Worm (Caenorhabditis elegans) whole organism, early embryonic: ENCODE results near the gene srbc-6.

Experiments
- B0310.2 ChIP-seq: sonication (generic microtip); optimal IDR thresholded peaks from 2 replicates; lab custom pipeline; 2016; ENCODE audit warnings: mild to moderate bottlenecking, missing genetic modification characterization, missing compliant biosample characterization
- F13C5.2 ChIP-seq: sonication (generic microtip); optimal IDR thresholded peaks from 2 replicates; lab custom pipeline; 2017; ENCODE audit warnings: mild to moderate bottlenecking, missing genetic modification characterization, inconsistent platforms, missing compliant biosample characterization
- aly-1 ChIP-seq: sonication (generic microtip); optimal IDR thresholded peaks from 2 replicates; lab custom pipeline; 2016; ENCODE audit warnings: missing genetic modification characterization, missing compliant biosample characterization
- ama-1 ChIP-seq: fragments of 150-350 bp; optimal IDR thresholded peaks from 2 replicates; lab custom pipeline; 2014
- ceh-13 ChIP-seq: fragments of 200-800 bp; sonication (Bioruptor generic); optimal IDR thresholded peaks from 2 replicates; lab custom pipeline; 2018; ENCODE audit warnings: mild to moderate bottlenecking, missing genetic modification characterization, missing compliant biosample characterization
- ceh-36 ChIP-seq: sonication (generic microtip); optimal IDR thresholded peaks from 2 replicates; lab custom pipeline; 2016; ENCODE audit warnings: missing genetic modification characterization, inconsistent platforms, missing compliant biosample characterization
- ets-7 ChIP-seq: sonication (generic microtip); optimal IDR thresholded peaks from 2 replicates; lab custom pipeline; 2016; ENCODE audit warnings: missing genotype, missing genetic modification characterization, missing compliant biosample characterization
- flt-1 ChIP-seq: fragments of 200-800 bp; sonication (Bioruptor generic); IDR thresholded peaks from 2 replicates; pipeline ENCODE4 v1.3.6; 2022; ENCODE audit warnings: missing genetic modification characterization, missing compliant biosample characterization
- hmbx-1 ChIP-seq: sonication (generic microtip); optimal IDR thresholded peaks from 2 replicates; lab custom pipeline; 2016; ENCODE audit warnings: mild to moderate bottlenecking, missing genetic modification characterization, missing compliant biosample characterization
- hmg-4 ChIP-seq: fragments of 200-800 bp; sonication (Bioruptor generic); optimal IDR thresholded peaks from 2 replicates; lab custom pipeline; 2018; ENCODE audit warnings: mild to moderate bottlenecking, missing genetic modification characterization, missing compliant biosample characterization
- hnd-1 ChIP-seq: sonication (generic microtip); optimal IDR thresholded peaks from 2 replicates; lab custom pipeline; 2016; ENCODE audit warnings: missing genetic modification characterization, missing compliant biosample characterization
- pes-1 ChIP-seq: fragments of 200-800 bp; sonication (Bioruptor generic); IDR thresholded peaks from 2 replicates; pipeline ENCODE4 v1.3.6; 2022; ENCODE audit warnings: missing genetic modification reagents, missing genetic modification characterization, missing compliant biosample characterization
- scrt-1 ChIP-seq: fragments of 200-800 bp; sonication (Bioruptor generic); IDR thresholded peaks from 2 replicates; pipeline ENCODE4 v1.3.6; 2022; ENCODE audit warnings: missing genetic modification characterization, missing compliant biosample characterization
- sea-1 ChIP-seq: fragments of 200-800 bp; sonication (Bioruptor generic); conservative IDR thresholded peaks from 2 replicates; pipeline ENCODE4 v1.3.6; 2022; ENCODE audit warnings: missing genetic modification characterization, missing compliant biosample characterization
- tbx-11 ChIP-seq: fragments of 200-800 bp; sonication (Bioruptor generic); IDR thresholded peaks from 2 replicates; pipeline ENCODE4 v1.3.6; 2022; ENCODE audit warnings: missing genetic modification characterization, missing compliant biosample characterization
- tbx-37 ChIP-seq: fragments of 200-800 bp; sonication (Bioruptor generic); conservative IDR thresholded peaks from 2 replicates; pipeline ENCODE4 v1.3.6; 2022; ENCODE audit warnings: missing genetic modification reagents, missing genetic modification characterization, missing compliant biosample characterization
- tra-4 ChIP-seq: sonication (generic microtip); optimal IDR thresholded peaks from 2 replicates; lab custom pipeline; 2017; ENCODE audit warnings: missing genetic modification characterization, missing compliant biosample characterization

srbc-6 gene

DNA sequence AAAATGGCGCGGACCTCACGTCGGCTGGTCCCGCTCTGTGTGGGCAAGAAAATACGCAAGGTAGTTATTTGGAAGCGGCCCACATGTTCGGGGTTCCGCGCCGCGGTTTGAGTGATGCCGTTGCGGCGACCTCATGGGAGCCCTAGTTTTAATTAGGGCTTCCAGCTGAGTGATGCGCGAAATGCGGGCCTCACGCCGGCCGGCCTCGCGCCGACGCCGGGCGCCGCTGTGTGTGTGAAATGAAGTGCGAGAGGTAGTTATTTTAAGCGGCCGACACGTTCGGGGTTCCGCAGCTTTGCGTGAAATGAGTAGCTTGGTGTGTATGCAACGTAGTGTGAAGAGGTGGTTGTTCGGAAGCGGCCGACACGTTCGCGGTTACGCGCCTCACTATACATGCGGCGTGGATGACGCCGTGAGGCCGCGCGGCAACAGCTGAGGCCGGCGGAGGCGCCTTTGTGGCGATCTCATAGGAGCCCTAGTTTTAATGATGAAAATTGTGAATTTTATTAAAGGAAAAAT, 20.0 kb upstream of the srbc-6 start:
- TF ChIP-seq sea-1 (GFP tag; lab: Robert Waterston, UW) (no peak), aly-1 (no peak), ets-7 (tag; lab: Kevin White, UChicago) (no peak), hmg-4 (GFP tag; lab: Kevin White, UChicago) (no peak), tra-4 (no peak), ceh-13 (GFP tag; lab: Kevin White, UChicago) (no peak), B0310.2 (tag; lab: Kevin White, UChicago) (no peak), flt-1 (GFP tag; lab: Robert Waterston, UW) (no peak), tbx-11 (GFP tag; lab: Robert Waterston, UW) (no peak), tbx-37 (GFP tag; lab: Robert Waterston, UW) (no peak), ceh-36 (no peak), F13C5.2 (no peak)

DNA sequence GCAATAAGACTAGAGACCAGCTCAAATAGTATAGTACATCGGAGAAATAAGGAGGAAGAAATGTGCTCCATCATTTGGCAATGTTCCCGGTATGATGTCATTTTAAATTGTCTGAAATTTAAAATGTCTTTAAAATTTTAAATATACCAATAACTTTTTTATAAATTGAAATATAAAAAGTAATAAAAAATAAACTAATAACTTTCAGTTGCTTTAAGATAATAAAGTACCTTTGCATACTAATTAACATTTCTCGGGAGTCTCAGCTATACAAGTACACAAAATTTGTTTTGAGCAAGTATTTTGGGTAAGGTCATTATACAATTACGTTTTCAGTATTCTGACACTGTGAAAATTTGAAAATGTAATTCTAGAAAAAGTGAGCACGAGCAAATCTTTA, 18.1 kb upstream of the srbc-6 start, which contains the start of gene srab-6:
Gene srab-6 (minus strand): TSS at position 101 of the 400 bp plus-strand sequence.
- TF ChIP-seq hnd-1 (tag; lab: Kevin White, UChicago): no peak
- no peak for TF ChIP-seq tbx-11 (GFP tag; lab: Robert Waterston, UW)
- TF ChIP-seq ets-7 (tag; lab: Kevin White, UChicago): no peak
- no peak for TF ChIP-seq scrt-1
- no peak for TF ChIP-seq tra-4
- TF ChIP-seq flt-1 (GFP tag; lab: Robert Waterston, UW): no peak
- TF ChIP-seq F13C5.2: no peak
- TF ChIP-seq tbx-37 (GFP tag; lab: Robert Waterston, UW): no peak
- no peak for TF ChIP-seq ama-1
- TF ChIP-seq aly-1: no peak

DNA sequence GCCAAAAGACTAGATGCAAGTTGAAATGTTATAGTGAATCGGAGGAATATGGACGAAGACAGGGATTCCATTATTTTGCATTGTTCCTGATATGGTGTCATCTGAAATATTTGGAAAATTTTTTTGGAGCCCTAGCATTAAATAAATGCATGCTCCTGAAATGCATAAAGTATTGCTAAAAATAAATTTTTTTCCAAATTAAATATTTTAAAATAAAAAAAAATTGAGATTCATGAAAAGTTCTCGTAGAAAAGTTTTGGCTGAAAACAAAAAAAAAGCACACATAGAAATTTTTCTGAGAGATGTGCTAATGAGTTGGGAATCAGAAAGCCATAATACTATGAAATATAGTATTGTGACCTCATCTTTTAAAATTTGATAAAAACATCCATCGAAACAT, 14.9 kb upstream of the srbc-6 start, which contains the start of gene srab-7:
Gene srab-7 (minus strand): TSS at position 101 of the 400 bp plus-strand sequence.
- no peak for TF ChIP-seq ets-7 (tag; lab: Kevin White, UChicago)
- no peak for TF ChIP-seq ama-1
- TF ChIP-seq flt-1 (GFP tag; lab: Robert Waterston, UW): no peak
- no peak for TF ChIP-seq B0310.2 (tag; lab: Kevin White, UChicago)
- TF ChIP-seq hnd-1 (tag; lab: Kevin White, UChicago): no peak
- no peak for TF ChIP-seq tbx-11 (GFP tag; lab: Robert Waterston, UW)
- no peak for TF ChIP-seq tra-4
- TF ChIP-seq hmbx-1 (tag; lab: Kevin White, UChicago): no peak
- no peak for TF ChIP-seq hmg-4 (GFP tag; lab: Kevin White, UChicago)
- no peak for TF ChIP-seq ceh-13 (GFP tag; lab: Kevin White, UChicago)
- no peak for TF ChIP-seq sea-1 (GFP tag; lab: Robert Waterston, UW)
- TF ChIP-seq aly-1: no peak

DNA sequence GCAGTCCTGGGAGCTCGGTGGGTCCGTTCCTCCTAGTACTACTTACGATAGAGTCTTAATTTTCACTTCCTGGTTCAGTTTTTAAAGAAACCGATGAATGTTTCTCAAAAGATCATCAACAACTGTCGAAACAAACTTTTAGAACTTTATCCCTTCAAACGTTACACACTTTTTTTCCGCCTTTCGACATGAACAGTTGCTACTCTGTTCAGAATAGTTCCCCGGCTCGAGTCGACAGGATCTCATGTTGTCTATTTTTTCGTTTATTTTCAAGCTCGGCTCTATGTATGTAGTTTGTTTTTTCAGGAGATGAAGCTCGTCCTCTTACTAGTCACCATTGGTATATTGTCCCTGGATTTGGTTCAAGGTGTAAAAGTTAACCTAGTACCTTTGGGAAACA, 13.2 kb upstream of the srbc-6 start, which contains the start of gene exh-1:
Gene exh-1 (plus strand): TSS at position 301 of the 400 bp plus-strand sequence.
- TF ChIP-seq ceh-13 (GFP tag; lab: Kevin White, UChicago) (no peak), aly-1 (no peak), sea-1 (GFP tag; lab: Robert Waterston, UW) (no peak), tbx-11 (GFP tag; lab: Robert Waterston, UW) (no peak), scrt-1 (no peak), hmg-4 (GFP tag; lab: Kevin White, UChicago) (no peak), F13C5.2 (no peak), hmbx-1 (tag; lab: Kevin White, UChicago) (no peak), ceh-36 (no peak), ama-1 (no peak), tbx-37 (GFP tag; lab: Robert Waterston, UW) (no peak), ets-7 (tag; lab: Kevin White, UChicago) (no peak), hnd-1 (tag; lab: Kevin White, UChicago) (no peak), flt-1 (GFP tag; lab: Robert Waterston, UW) (no peak)

ce11 chrV:3158379-3158778, 11.6 kb upstream of the srbc-6 start:
- no peak for TF ChIP-seq sea-1 (GFP tag; lab: Robert Waterston, UW)
- no peak for TF ChIP-seq scrt-1
- TF ChIP-seq pes-1 (GFP tag; lab: Robert Waterston, UW): no peak
- no peak for TF ChIP-seq ceh-36
- TF ChIP-seq tra-4: no peak
- TF ChIP-seq aly-1: no peak
- TF ChIP-seq tbx-37 (GFP tag; lab: Robert Waterston, UW): no peak
- TF ChIP-seq hmg-4 (GFP tag; lab: Kevin White, UChicago): no peak
- TF ChIP-seq tbx-11 (GFP tag; lab: Robert Waterston, UW): no peak
- TF ChIP-seq ceh-13 (GFP tag; lab: Kevin White, UChicago): no peak
- no peak for TF ChIP-seq ets-7 (tag; lab: Kevin White, UChicago)
- no peak for TF ChIP-seq flt-1 (GFP tag; lab: Robert Waterston, UW)

DNA sequence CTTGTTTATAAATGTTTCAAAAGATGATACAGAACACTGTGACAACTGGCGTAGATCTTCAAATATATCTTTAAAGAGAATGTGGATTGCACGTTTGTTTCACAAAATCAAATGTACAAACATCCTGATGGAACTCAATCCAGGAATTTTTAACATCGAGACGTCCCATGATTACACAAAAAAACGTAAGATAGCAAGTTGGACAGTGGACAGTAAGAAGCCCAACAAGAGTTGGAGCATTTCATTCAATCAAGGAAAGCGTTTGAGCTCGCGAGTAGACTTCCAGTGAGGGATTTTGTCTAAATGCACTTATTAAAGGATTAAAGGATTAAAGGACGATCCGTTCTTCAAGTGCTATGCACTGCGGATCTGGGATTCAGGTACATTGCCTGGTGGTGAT, 10.7 kb upstream of the srbc-6 start, which contains the start of gene C36C5.12:
Gene C36C5.12 (minus strand): TSS at position 101 of the 400 bp plus-strand sequence.
- TF ChIP-seq hnd-1 (tag; lab: Kevin White, UChicago) (no peak), hmg-4 (GFP tag; lab: Kevin White, UChicago) (no peak), tra-4 (no peak), scrt-1 (no peak), aly-1 (no peak), tbx-37 (GFP tag; lab: Robert Waterston, UW) (no peak), hmbx-1 (tag; lab: Kevin White, UChicago) (no peak)

DNA sequence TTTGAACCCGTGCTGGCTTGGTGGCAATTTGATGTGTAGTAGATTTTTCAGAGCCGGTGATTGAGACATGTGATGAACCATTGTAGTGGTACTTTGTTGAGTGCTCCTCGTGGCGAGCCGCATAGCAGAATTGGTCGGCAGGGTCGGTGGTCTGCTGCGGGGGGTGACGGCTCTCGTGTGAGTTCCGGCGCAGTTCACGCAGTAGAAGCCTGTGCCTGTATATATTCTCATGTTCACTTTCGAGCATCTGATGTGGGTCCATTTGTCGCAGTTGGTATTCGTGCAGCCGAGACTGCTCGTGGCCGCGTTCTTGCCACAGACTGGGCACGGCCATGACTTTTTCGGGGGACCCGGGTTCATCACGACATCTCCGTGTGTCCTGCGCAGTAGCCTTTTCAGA, 7.6 kb upstream of the srbc-6 start:
- TF ChIP-seq F13C5.2 (no peak), B0310.2 (tag; lab: Kevin White, UChicago) (no peak), hmbx-1 (tag; lab: Kevin White, UChicago) (no peak), hnd-1 (tag; lab: Kevin White, UChicago) (no peak), tbx-11 (GFP tag; lab: Robert Waterston, UW) (no peak), tbx-37 (GFP tag; lab: Robert Waterston, UW) (no peak), aly-1 (no peak), hmg-4 (GFP tag; lab: Kevin White, UChicago) (no peak), scrt-1 (no peak), ama-1 (no peak)
